Worm (Caenorhabditis elegans): ENCODE results near the gene Y82E9BR.8.

Gene Y82E9BR.8

DNA sequence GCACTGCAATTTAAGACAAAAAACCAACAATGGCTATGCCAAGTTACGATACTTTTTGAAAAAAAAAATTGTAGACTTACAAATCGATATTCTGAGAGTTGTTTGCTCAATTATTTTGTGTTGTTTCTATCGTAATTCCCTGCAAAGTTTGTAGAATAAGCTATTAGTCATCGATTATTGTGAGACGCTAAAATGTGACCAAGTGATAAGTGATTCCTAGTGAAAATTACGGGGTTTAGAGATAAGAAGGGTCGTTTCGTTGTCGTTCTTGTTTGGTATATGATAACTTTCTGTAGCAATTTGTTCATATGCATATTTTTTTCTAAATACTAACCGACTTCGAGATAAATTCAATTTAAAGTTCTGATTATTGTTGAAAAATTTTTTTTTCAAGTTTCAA, 40.3 kb upstream of the Y82E9BR.8 start:
- TF ChIP-seq nhr-10 (tag; optimal IDR thresholded peaks at IDR 0.05), result no peak
- no peak for TF ChIP-seq unc-62 (GFP tag; optimal IDR thresholded peaks at IDR 0.05 in 1 of 2)
- no peak for TF ChIP-seq unc-62 (tag; optimal IDR thresholded peaks at IDR 0.05)
- no peak for TF ChIP-seq hlh-30 (tag; optimal IDR thresholded peaks at IDR 0.05; ENCODE audit: insufficient read depth)
- peak; percentile 48 for TF ChIP-seq dmd-6 (GFP tag; IDR thresholded peaks at IDR 0.05)
- TF ChIP-seq nhr-28 (tag; optimal IDR thresholded peaks at IDR 0.05), result peak; percentile 64
- TF ChIP-seq unc-130 (GFP tag; optimal IDR thresholded peaks at IDR 0.05), result no peak
- TF ChIP-seq F37D6.2 (tag; optimal IDR thresholded peaks at IDR 0.05), result no peak
- TF ChIP-seq zip-11 (GFP tag; IDR thresholded peaks at IDR 0.05), result no peak
- no peak for TF ChIP-seq nhr-76 (tag; optimal IDR thresholded peaks at IDR 0.05)
- TF ChIP-seq skn-1 (tag; optimal IDR thresholded peaks at IDR 0.05), result no peak
- TF ChIP-seq unc-39 (tag; optimal IDR thresholded peaks at IDR 0.05), result no peak
- TF ChIP-seq zfp-2 (tag; optimal IDR thresholded peaks at IDR 0.05), result no peak
- no peak for TF ChIP-seq nhr-77 (tag; optimal IDR thresholded peaks at IDR 0.05)
- TF ChIP-seq nhr-42 (GFP tag; IDR thresholded peaks at IDR 0.05), result no peak
- no peak for TF ChIP-seq hif-1 (tag; optimal IDR thresholded peaks at IDR 0.05)
- TF ChIP-seq rbr-2 (tag; optimal IDR thresholded peaks at IDR 0.05), result no peak
- no peak for TF ChIP-seq vab-7 (GFP tag; IDR thresholded peaks at IDR 0.05)
- no peak for TF ChIP-seq snpc-4 (tag; optimal IDR thresholded peaks at IDR 0.05)
- TF ChIP-seq jun-1 (tag; optimal IDR thresholded peaks at IDR 0.05), result no peak
- TF ChIP-seq aly-2 (tag; optimal IDR thresholded peaks at IDR 0.05), result no peak
- TF ChIP-seq dve-1 (tag; optimal IDR thresholded peaks at IDR 0.05; ENCODE audit: insufficient read depth), result no peak
- TF ChIP-seq duxl-1 (tag; optimal IDR thresholded peaks at IDR 0.05; ENCODE audit: poor library complexity), result no peak
- TF ChIP-seq daf-19 (GFP tag; conservative IDR thresholded peaks at IDR 0.05), result no peak
- no peak for TF ChIP-seq ceh-32 (tag; optimal IDR thresholded peaks at IDR 0.05; ENCODE audit: poor library complexity)
- TF ChIP-seq aha-1 (tag), result no peak
- peak; percentile 86 for TF ChIP-seq pqm-1 (tag; optimal IDR thresholded peaks at IDR 0.05)
- TF ChIP-seq tag-97 (GFP tag; IDR thresholded peaks at IDR 0.05), result no peak
- no peak for TF ChIP-seq lin-29 (GFP tag; IDR thresholded peaks at IDR 0.05)
- no peak for TF ChIP-seq F44E2.7 (GFP tag; IDR thresholded peaks at IDR 0.05)
- no peak for TF ChIP-seq zag-1 (tag; optimal IDR thresholded peaks at IDR 0.05)
- no peak for TF ChIP-seq F10B5.3 (tag; optimal IDR thresholded peaks at IDR 0.05)
- TF ChIP-seq set-16 (GFP tag; IDR thresholded peaks at IDR 0.05), result no peak
- no peak for TF ChIP-seq nhr-11 (tag; optimal IDR thresholded peaks at IDR 0.05)
- no peak for TF ChIP-seq lin-13 (GFP tag; optimal IDR thresholded peaks at IDR 0.05)
- TF ChIP-seq lin-1 (GFP tag; IDR thresholded peaks at IDR 0.05), result no peak
- TF ChIP-seq nhr-6 (tag; optimal IDR thresholded peaks at IDR 0.05), result no peak
- TF ChIP-seq ztf-11 (tag; optimal IDR thresholded peaks at IDR 0.05), result no peak
- no peak for TF ChIP-seq nhr-237 (tag; optimal IDR thresholded peaks at IDR 0.05)
- no peak for TF ChIP-seq daf-16 (GFP tag; optimal IDR thresholded peaks at IDR 0.05)
- peak; percentile 61 for TF ChIP-seq daf-16 (tag; optimal IDR thresholded peaks at IDR 0.05)
- TF ChIP-seq T20F7.1 (GFP tag; optimal IDR thresholded peaks at IDR 0.05), result peak; percentile 22
- TF ChIP-seq lin-39 (tag; optimal IDR thresholded peaks at IDR 0.05), result no peak
- no peak for TF ChIP-seq daf-12 (tag; optimal IDR thresholded peaks at IDR 0.05)
- no peak for TF ChIP-seq ceh-28 (tag; optimal IDR thresholded peaks at IDR 0.05)
- no peak for TF ChIP-seq dmd-9 (GFP tag; IDR thresholded peaks at IDR 0.05)
- no peak for TF ChIP-seq lsy-2 (tag; optimal IDR thresholded peaks at IDR 0.05)

Measured in whole organism, L4 larva.